Fruit fly (Drosophila melanogaster): Measurements from ENCODE around the gene Sf3a2.

Gene Sf3a2

dm6 chr3L:12798795-12799311 lies 15.0 kb downstream of the Sf3a2 start (continued):
- TF ChIP-seq ss (GFP tag; optimal IDR thresholded peaks at IDR 0.05) (peak; percentile 23 to 45), topi (GFP tag; optimal IDR thresholded peaks at IDR 0.05) (peak; percentile 15), fd59A (GFP tag; optimal IDR thresholded peaks at IDR 0.05) (no peak), Hr38 (GFP tag; optimal IDR thresholded peaks at IDR 0.05) (no peak), CG16779 (tag; optimal IDR thresholded peaks at IDR 0.05) (peak; percentile 33), fd85E (GFP tag; optimal IDR thresholded peaks at IDR 0.05) (no peak), Eip75B (GFP tag; optimal IDR thresholded peaks at IDR 0.05) (peak; percentile 14), Hr39 (GFP tag; optimal IDR thresholded peaks at IDR 0.05) (peak; percentile 45), CG8319 (GFP tag; optimal IDR thresholded peaks at IDR 0.05) (no peak), CG15336 (GFP tag; IDR thresholded peaks at IDR 0.05) (peak; percentile 55; the same call in 1 of the 2 replicates), Ets21C (GFP tag; optimal IDR thresholded peaks at IDR 0.05) (no peak), Gug (GFP tag; IDR thresholded peaks at IDR 0.05) (no peak), CG3919 (GFP tag; optimal IDR thresholded peaks at IDR 0.05) (peak; percentile 31), CG32006 (GFP tag; optimal IDR thresholded peaks at IDR 0.05) (peak; percentile 77), CG3032 (tag; optimal IDR thresholded peaks at IDR 0.05) (peak; percentile 3), CG11762 (GFP tag; optimal IDR thresholded peaks at IDR 0.05; ENCODE audit: insufficient read depth) (no peak), salr (GFP tag; optimal IDR thresholded peaks at IDR 0.05) (peak; percentile 33 to 50), Ets96B (tag; optimal IDR thresholded peaks at IDR 0.05) (peak; percentile 26), esn (GFP tag; optimal IDR thresholded peaks at IDR 0.05) (peak; percentile 34), CG31627 (GFP tag; optimal IDR thresholded peaks at IDR 0.05) (peak; percentile 18), CG10669 (GFP tag; optimal IDR thresholded peaks at IDR 0.05) (peak; percentile 37), lz (GFP tag; optimal IDR thresholded peaks at IDR 0.05) (peak; percentile 4), CG11294 (GFP tag; IDR thresholded peaks at IDR 0.05) (no peak), acj6 (GFP tag; optimal IDR thresholded peaks at IDR 0.05) (peak; percentile 58), CG4318 (GFP tag; optimal IDR thresholded peaks at IDR 0.05) (peak; percentile 27), CG34406 (GFP tag; optimal IDR thresholded peaks at IDR 0.05) (peak; percentile 22), spab (GFP tag; optimal IDR thresholded peaks at IDR 0.05) (no peak)

- TF ChIP-seq CG7368 (GFP tag; optimal IDR thresholded peaks at IDR 0.05) (no peak), fkh (GFP tag; optimal IDR thresholded peaks at IDR 0.05) (peak; percentile 67), dac (GFP tag; optimal IDR thresholded peaks at IDR 0.05) (no peak), Hr39 (GFP tag; optimal IDR thresholded peaks at IDR 0.05) (no peak)
Measured at dm6 chr3L:12796077-12796641, 17.7 kb downstream of the Sf3a2 start.

- TF ChIP-seq fkh (GFP tag; optimal IDR thresholded peaks at IDR 0.05) (peak; percentile 90), Lpt (GFP tag; optimal IDR thresholded peaks at IDR 0.05) (no peak), esn (GFP tag; optimal IDR thresholded peaks at IDR 0.05) (no peak), CG1621 (tag; optimal IDR thresholded peaks at IDR 0.05) (peak; percentile 10), ss (GFP tag; optimal IDR thresholded peaks at IDR 0.05) (no peak), eg (GFP tag; IDR thresholded peaks at IDR 0.05) (no peak), Eip78C (GFP tag) (peak; percentile 36), Met (GFP tag; optimal IDR thresholded peaks at IDR 0.05) (no peak), cyc (GFP tag; optimal IDR thresholded peaks at IDR 0.05) (no peak), CG3032 (tag; optimal IDR thresholded peaks at IDR 0.05) (no peak), CG7368 (GFP tag; optimal IDR thresholded peaks at IDR 0.05) (no peak), dsx (GFP tag; optimal IDR thresholded peaks at IDR 0.05; ENCODE audit: poor library complexity, severe bottlenecking) (no peak), Ets96B (tag; optimal IDR thresholded peaks at IDR 0.05) (no peak)
Measured at dm6 chr3L:12794532-12794931, 19.3 kb downstream of the Sf3a2 start.
